Fruit fly (Drosophila melanogaster) S2 (cell line): ENCODE results near the gene AP-1gamma.

ENCODE experiments used
- CG8478 ChIP-seq: fragments of >200 bp; optimal IDR thresholded peaks from 2 replicates; lab custom pipeline; 2018
- CTCF ChIP-seq, 2 experiments: fragments of >200 bp; optimal IDR thresholded peaks; 2 replicates each; lab custom pipeline; 2018

DNA sequence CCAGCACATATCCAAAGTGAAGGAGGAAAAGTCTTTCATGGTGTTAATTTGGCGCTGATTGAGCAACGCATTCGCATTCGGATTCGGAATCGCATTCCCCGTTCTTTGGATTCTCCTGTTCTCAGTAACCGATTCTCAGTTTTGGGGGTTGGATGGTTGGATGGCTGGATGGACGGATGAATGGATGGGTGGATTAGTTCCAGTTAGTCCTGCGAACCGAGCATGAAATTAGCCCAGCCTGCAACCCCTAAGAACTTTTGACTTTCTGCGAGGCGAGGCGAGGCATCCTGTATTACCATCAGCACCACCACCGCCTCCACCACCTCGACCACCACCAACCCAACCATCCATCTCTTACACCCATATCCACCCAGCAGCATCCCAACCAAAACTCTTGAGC, 21.8 kb downstream of the AP-1gamma start:
- TF ChIP-seq CG8478 (lab: Kevin White, UChicago) (no peak), CTCF (optimal IDR thresholded peaks at IDR 0.05; lab: Kevin White, UChicago) (no peak)
